Worm (Caenorhabditis elegans): Measurements from ENCODE around the gene R10E4.6.

R10E4.6 gene

DNA sequence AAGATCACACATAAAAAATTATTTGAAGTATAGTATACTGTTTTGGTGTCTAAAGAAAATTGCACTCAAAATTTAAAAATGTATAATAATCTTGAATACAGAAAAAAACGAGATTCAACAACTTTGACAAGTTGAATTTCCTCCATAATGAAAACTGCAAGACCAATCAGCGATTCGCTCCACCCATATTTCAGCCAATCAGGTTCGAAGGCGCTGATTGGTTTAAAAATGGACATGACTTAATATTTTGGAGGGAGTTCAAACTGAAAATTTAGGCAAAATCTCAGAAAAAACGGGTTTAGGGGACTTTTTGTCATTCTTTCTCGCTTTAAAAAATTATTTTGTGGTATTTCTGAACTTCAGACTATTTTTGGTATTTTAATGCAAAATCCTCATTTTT lies 17.5 kb upstream of the R10E4.6 start:
- TF ChIP-seq xbp-1 (tag; optimal IDR thresholded peaks at IDR 0.05): peak; percentile 47
- TF ChIP-seq efl-1 (optimal IDR thresholded peaks at IDR 0.05): peak in 1 of 2 experiments; percentile 38
- peak; percentile 54 to 96 for TF ChIP-seq efl-1 (GFP tag; optimal IDR thresholded peaks at IDR 0.05 in 1 of 2)
- TF ChIP-seq unc-86 (tag; optimal IDR thresholded peaks at IDR 0.05): no peak
- no peak for TF ChIP-seq nhr-47 (tag; optimal IDR thresholded peaks at IDR 0.05)
- TF ChIP-seq egl-27 (tag; optimal IDR thresholded peaks at IDR 0.05): no peak
- TF ChIP-seq dpl-1 (GFP tag; optimal IDR thresholded peaks at IDR 0.05): peak; percentile 14 to 55 (median 50)
- TF ChIP-seq lsy-2 (tag; optimal IDR thresholded peaks at IDR 0.05): peak in 1 of 2 experiments; percentile 14
- TF ChIP-seq lin-15B (tag; optimal IDR thresholded peaks at IDR 0.05): no peak
- peak; percentile 31 for TF ChIP-seq nhr-85 (tag)
- TF ChIP-seq vab-15 (tag; optimal IDR thresholded peaks at IDR 0.05): no peak

DNA sequence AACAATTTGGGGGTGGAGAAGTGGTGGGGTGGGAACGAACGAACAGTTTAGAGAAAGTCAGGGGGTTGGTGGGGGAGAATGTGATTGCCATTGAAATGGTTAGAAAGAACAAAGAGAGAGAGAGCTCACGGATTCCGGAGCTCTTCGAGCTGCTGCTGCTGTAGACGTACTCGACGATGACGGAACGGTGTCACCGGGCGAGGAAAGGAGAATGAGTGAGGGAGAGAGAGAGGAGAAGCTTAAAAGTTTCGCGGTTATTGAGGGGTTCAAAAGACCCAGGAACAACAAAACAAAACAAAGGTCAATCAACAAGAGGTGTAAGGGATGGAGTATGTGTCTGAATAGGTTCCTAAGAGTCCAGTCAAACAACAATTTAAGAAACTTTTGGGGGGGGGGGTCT lies 16.9 kb upstream of the R10E4.6 start:
- TF ChIP-seq efl-3 (GFP tag; optimal IDR thresholded peaks at IDR 0.05) (no peak), snu-23 (GFP tag; optimal IDR thresholded peaks at IDR 0.05) (no peak), elt-2 (tag; optimal IDR thresholded peaks at IDR 0.05) (no peak), unc-62 (GFP tag; optimal IDR thresholded peaks at IDR 0.05) (no peak), mdl-1 (tag; optimal IDR thresholded peaks at IDR 0.05) (no peak), zag-1 (tag; optimal IDR thresholded peaks at IDR 0.05) (no peak), nhr-47 (tag; optimal IDR thresholded peaks at IDR 0.05) (no peak), alr-1 (tag; optimal IDR thresholded peaks at IDR 0.05; ENCODE audit: borderline replicate concordance) (no peak), sox-4 (tag; optimal IDR thresholded peaks at IDR 0.05) (no peak), Y116A8C.19 (tag; optimal IDR thresholded peaks at IDR 0.05; ENCODE audit: borderline replicate concordance) (no peak), tbx-2 (tag; optimal IDR thresholded peaks at IDR 0.05) (no peak), dpl-1 (GFP tag; optimal IDR thresholded peaks at IDR 0.05) (no peak), nhr-12 (tag; optimal IDR thresholded peaks at IDR 0.05) (no peak), nhr-71 (tag; optimal IDR thresholded peaks at IDR 0.05) (no peak), unc-86 (tag; optimal IDR thresholded peaks at IDR 0.05) (no peak)

DNA sequence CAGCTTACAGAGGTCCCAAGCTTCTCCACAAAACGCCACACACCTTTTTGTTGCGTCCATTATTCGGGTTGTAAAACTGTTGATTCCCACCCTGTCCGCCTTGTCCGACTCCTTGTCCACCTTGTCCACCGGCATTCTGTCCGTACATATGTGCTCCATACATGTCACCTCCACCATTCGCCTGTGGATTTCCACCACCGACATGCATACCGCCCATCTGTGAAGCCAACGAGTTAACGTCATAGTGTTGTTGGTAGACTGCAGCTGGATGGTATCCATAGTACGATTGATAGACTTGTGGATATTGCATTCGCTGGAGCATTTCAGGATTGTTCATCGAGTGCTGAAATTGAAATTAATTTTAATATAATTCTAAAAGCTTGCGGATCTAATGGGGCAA lies 15.4 kb upstream of the R10E4.6 start:
- no peak for TF ChIP-seq mep-1 (tag; optimal IDR thresholded peaks at IDR 0.05)
- TF ChIP-seq lin-39 (tag; optimal IDR thresholded peaks at IDR 0.05): no peak
- TF ChIP-seq elt-3 (tag; optimal IDR thresholded peaks at IDR 0.05): no peak
- no peak for TF ChIP-seq sptf-1 (tag; optimal IDR thresholded peaks at IDR 0.05)
- no peak for TF ChIP-seq zag-1 (tag; optimal IDR thresholded peaks at IDR 0.05)
- TF ChIP-seq nhr-12 (tag; optimal IDR thresholded peaks at IDR 0.05): no peak
- TF ChIP-seq fos-1 (tag; optimal IDR thresholded peaks at IDR 0.05): no peak
- no peak for TF ChIP-seq ceh-8 (GFP tag; optimal IDR thresholded peaks at IDR 0.05)
- TF ChIP-seq irx-1 (tag; optimal IDR thresholded peaks at IDR 0.05): no peak
- TF ChIP-seq unc-98 (GFP tag; IDR thresholded peaks at IDR 0.05): no peak
- TF ChIP-seq nhr-47 (tag; optimal IDR thresholded peaks at IDR 0.05): no peak
- TF ChIP-seq nhr-85 (tag): no peak
- no peak for TF ChIP-seq sox-4 (tag; optimal IDR thresholded peaks at IDR 0.05)
- TF ChIP-seq ces-1 (GFP tag; optimal IDR thresholded peaks at IDR 0.05): no peak
- no peak for TF ChIP-seq dsc-1 (tag; optimal IDR thresholded peaks at IDR 0.05)

DNA sequence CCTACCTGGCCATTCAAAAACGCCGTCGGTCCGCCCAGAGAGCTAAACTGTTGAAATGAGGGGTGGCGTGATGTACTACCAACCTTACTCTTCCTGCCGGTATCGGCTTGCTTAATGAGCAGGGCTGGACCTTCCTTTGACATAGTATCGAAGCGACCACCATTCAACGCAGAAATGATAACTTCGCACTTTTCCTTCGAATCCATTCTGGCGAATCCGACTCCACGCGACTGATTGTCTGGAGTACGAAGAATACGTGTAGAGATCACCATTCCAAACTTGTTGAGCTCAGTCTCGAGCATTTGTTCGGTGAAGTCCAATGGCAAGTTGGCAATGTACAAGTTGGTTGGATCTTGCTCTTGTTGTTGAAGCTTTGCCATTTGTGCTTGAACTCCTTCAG lies 15.0 kb upstream of the R10E4.6 start:
- TF ChIP-seq unc-30 (tag; optimal IDR thresholded peaks at IDR 0.05) (no peak), mef-2 (tag; optimal IDR thresholded peaks at IDR 0.05) (no peak), zag-1 (tag; optimal IDR thresholded peaks at IDR 0.05) (no peak), C16A3.4 (tag; optimal IDR thresholded peaks at IDR 0.05) (no peak), F16B12.6 (tag; optimal IDR thresholded peaks at IDR 0.05) (no peak), ceh-90 (tag; optimal IDR thresholded peaks at IDR 0.05) (no peak), efl-1 (optimal IDR thresholded peaks at IDR 0.05) (no peak), efl-1 (GFP tag; optimal IDR thresholded peaks at IDR 0.05 in 1 of 2) (peak in 1 of 2 experiments; percentile 92)
